In genomic region chrX:1927473-1928306, dm6 we compare ENCODE assay signal across 5 fruit fly cellular contexts.
A peak's percentile ranks its signal among the peaks of the same experiment; 100 is the strongest.
TF ChIP-seq lines count a peak whose summit lies in the region.

Gene CG11596 (plus strand): TSS chrX:1927683.

- peak; percentile 9 for TF ChIP-seq CTCF in whole organism, embryonic (GFP tag; optimal IDR thresholded peaks at IDR 0.05; lab: Kevin White, UChicago)

TF ChIP-seq in whole organism, adult, 20 proteins besides CTCF, POLR2A, EP300 and RAD21 (continues in another document):
- TF ChIP-seq cic (GFP tag; optimal IDR thresholded peaks at IDR 0.05; lab: Kevin White, UChicago): no peak
- TF ChIP-seq Clk (GFP tag; optimal IDR thresholded peaks at IDR 0.05; lab: Kevin White, UChicago): no peak
- TF ChIP-seq CG7045 (GFP tag; optimal IDR thresholded peaks at IDR 0.05; lab: Kevin White, UChicago): no peak
- no peak for TF ChIP-seq Hr96 (GFP tag; optimal IDR thresholded peaks at IDR 0.05; lab: Kevin White, UChicago)
- TF ChIP-seq CG14711 (tag; optimal IDR thresholded peaks at IDR 0.05; lab: Kevin White, UChicago): no peak
- TF ChIP-seq cnc (optimal IDR thresholded peaks at IDR 0.05; lab: Kevin White, UChicago): no peak
- TF ChIP-seq toe (GFP tag; optimal IDR thresholded peaks at IDR 0.05; lab: Kevin White, UChicago): no peak
- TF ChIP-seq tj (GFP tag; optimal IDR thresholded peaks at IDR 0.05; lab: Kevin White, UChicago): peak; percentile 56
- peak; percentile 97 for TF ChIP-seq Mnt (GFP tag; optimal IDR thresholded peaks at IDR 0.05; lab: Kevin White, UChicago)
- TF ChIP-seq CG5204 (GFP tag; optimal IDR thresholded peaks at IDR 0.05; lab: Kevin White, UChicago): no peak
- TF ChIP-seq CG33017 (tag; optimal IDR thresholded peaks at IDR 0.05; lab: Kevin White, UChicago): no peak
- no peak for TF ChIP-seq kay (GFP tag; lab: Kevin White, UChicago; ENCODE audit: borderline replicate concordance)
- peak; percentile 34 for TF ChIP-seq CG11617 (GFP tag; optimal IDR thresholded peaks at IDR 0.05; lab: Kevin White, UChicago)
- peak; percentile 30 for TF ChIP-seq bab1 (GFP tag; optimal IDR thresholded peaks at IDR 0.05; lab: Kevin White, UChicago)
- no peak for TF ChIP-seq CG12768 (GFP tag; optimal IDR thresholded peaks at IDR 0.05; lab: Kevin White, UChicago)
- TF ChIP-seq ovo (GFP tag; optimal IDR thresholded peaks at IDR 0.05; lab: Kevin White, UChicago): peak; percentile 78
- peak; percentile 52 for TF ChIP-seq pad (GFP tag; optimal IDR thresholded peaks at IDR 0.05; lab: Kevin White, UChicago)
- no peak for TF ChIP-seq CG1620 (GFP tag; optimal IDR thresholded peaks at IDR 0.05; lab: Kevin White, UChicago)
- no peak for TF ChIP-seq Crg-1 (GFP tag; optimal IDR thresholded peaks at IDR 0.05; lab: Kevin White, UChicago)

TF ChIP-seq in whole organism, embryonic, 481 proteins besides CTCF, POLR2A, EP300 and RAD21 (continues in another document):
- peak; percentile 79 for TF ChIP-seq Dref (GFP tag; IDR thresholded peaks at IDR 0.05; lab: Robert Waterston, UW)
- TF ChIP-seq Bteb2 (GFP tag; optimal IDR thresholded peaks at IDR 0.05; lab: Kevin White, UChicago): no peak
- no peak for TF ChIP-seq Atf6 (GFP tag; IDR thresholded peaks at IDR 0.05; lab: Robert Waterston, UW)
- peak; percentile 9 for TF ChIP-seq Fer3 (tag; optimal IDR thresholded peaks at IDR 0.05; lab: Kevin White, UChicago)
- no peak for TF ChIP-seq CoRest (tag; optimal IDR thresholded peaks at IDR 0.05; lab: Kevin White, UChicago)
- TF ChIP-seq CG4404 (GFP tag; IDR thresholded peaks at IDR 0.05; lab: Robert Waterston, UW): no peak
- no peak for TF ChIP-seq Antp (GFP tag; optimal IDR thresholded peaks at IDR 0.05; lab: Kevin White, UChicago)
- TF ChIP-seq pho (GFP tag; optimal IDR thresholded peaks at IDR 0.05; lab: Kevin White, UChicago): peak; percentile 20
- no peak for TF ChIP-seq CG12071 (GFP tag; optimal IDR thresholded peaks at IDR 0.05; lab: Kevin White, UChicago)
- TF ChIP-seq nmo (GFP tag; optimal IDR thresholded peaks at IDR 0.05; lab: Kevin White, UChicago): no peak
- TF ChIP-seq h (optimal IDR thresholded peaks at IDR 0.05; lab: Kevin White, UChicago): no peak
- no peak for TF ChIP-seq Sox102F (GFP tag; optimal IDR thresholded peaks at IDR 0.05; lab: Kevin White, UChicago)
- no peak for TF ChIP-seq Blimp-1 (GFP tag; optimal IDR thresholded peaks at IDR 0.05; lab: Kevin White, UChicago)
- no peak for TF ChIP-seq pnt (GFP tag; optimal IDR thresholded peaks at IDR 0.05; lab: Kevin White, UChicago)
- no peak for TF ChIP-seq Bdp1 (GFP tag; optimal IDR thresholded peaks at IDR 0.05; lab: Kevin White, UChicago)
- TF ChIP-seq CG17328 (GFP tag; IDR thresholded peaks at IDR 0.05; lab: Robert Waterston, UW): peak; percentile 46; the same call in 1 of the 2 replicates
- no peak for TF ChIP-seq zen2 (GFP tag; IDR thresholded peaks at IDR 0.05; lab: Robert Waterston, UW; ENCODE audit: partially characterized antibody)
- no peak for TF ChIP-seq grn (GFP tag; optimal IDR thresholded peaks at IDR 0.05; lab: Kevin White, UChicago)
- TF ChIP-seq Scr (GFP tag; IDR thresholded peaks at IDR 0.05; lab: Robert Waterston, UW; ENCODE audit: partially characterized antibody): 0 out of 2 replicates have a peak, but pooled peaks have one; percentile 21

TF ChIP-seq in whole organism, prepupa, 60 proteins besides CTCF, POLR2A, EP300 and RAD21:
- TF ChIP-seq fkh (GFP tag; optimal IDR thresholded peaks at IDR 0.05; lab: Kevin White, UChicago): peak; percentile 58
- TF ChIP-seq Blimp-1 (GFP tag; optimal IDR thresholded peaks at IDR 0.05; lab: Kevin White, UChicago): no peak
- no peak for TF ChIP-seq CG8632 (GFP tag; optimal IDR thresholded peaks at IDR 0.05; lab: Kevin White, UChicago)
- peak; percentile 16 for TF ChIP-seq esn (GFP tag; optimal IDR thresholded peaks at IDR 0.05; lab: Kevin White, UChicago)
- peak; percentile 62 for TF ChIP-seq svp (GFP tag; lab: Kevin White, UChicago)
- TF ChIP-seq CG1621 (tag; optimal IDR thresholded peaks at IDR 0.05; lab: Kevin White, UChicago): peak; percentile 89
- peak; percentile 34 for TF ChIP-seq dsx (GFP tag; optimal IDR thresholded peaks at IDR 0.05; lab: Kevin White, UChicago; ENCODE audit: poor library complexity, severe bottlenecking)
- TF ChIP-seq CG6792 (GFP tag; optimal IDR thresholded peaks at IDR 0.05; lab: Kevin White, UChicago): no peak
- no peak for TF ChIP-seq Smox (GFP tag; optimal IDR thresholded peaks at IDR 0.05; lab: Kevin White, UChicago)
- TF ChIP-seq CG11294 (GFP tag; IDR thresholded peaks at IDR 0.05; lab: Robert Waterston, UW): no peak
- TF ChIP-seq eg (GFP tag; IDR thresholded peaks at IDR 0.05; lab: Robert Waterston, UW): 0 out of 3 replicates have a peak, but pooled peaks have one; percentile 23
- TF ChIP-seq ss (GFP tag; optimal IDR thresholded peaks at IDR 0.05; lab: Kevin White, UChicago): no peak

TF ChIP-seq in whole organism, pupa, 21 proteins besides CTCF, POLR2A, EP300 and RAD21:
- TF ChIP-seq CG4496 (GFP tag; IDR thresholded peaks at IDR 0.05; lab: Robert Waterston, UW) (0 out of 3 replicates have a peak, but pooled peaks have one; percentile 20), CG34367 (tag; optimal IDR thresholded peaks at IDR 0.05; lab: Kevin White, UChicago) (no peak), CG32121 (GFP tag; IDR thresholded peaks at IDR 0.05; lab: Robert Waterston, UW) (0 out of 2 replicates have a peak, but pooled peaks have one; percentile 15)

TF ChIP-seq in whole organism, wandering third instar larva, 38 proteins besides CTCF, POLR2A, EP300 and RAD21:
- TF ChIP-seq Myc (optimal IDR thresholded peaks at IDR 0.05; lab: Kevin White, UChicago) (peak; percentile 91), psq (GFP tag; optimal IDR thresholded peaks at IDR 0.05; lab: Kevin White, UChicago) (no peak), Sp1 (GFP tag; optimal IDR thresholded peaks at IDR 0.05; lab: Kevin White, UChicago) (peak; percentile 22), ey (GFP tag; optimal IDR thresholded peaks at IDR 0.05; lab: Kevin White, UChicago) (peak; percentile 18), h (GFP tag; optimal IDR thresholded peaks at IDR 0.05; lab: Kevin White, UChicago) (peak; percentile 75), Rel (GFP tag; optimal IDR thresholded peaks at IDR 0.05; lab: Kevin White, UChicago) (no peak), Rel (tag; optimal IDR thresholded peaks at IDR 0.05; lab: Kevin White, UChicago) (no peak), Hnf4 (GFP tag; optimal IDR thresholded peaks at IDR 0.05; lab: Kevin White, UChicago) (no peak), rgr (GFP tag; optimal IDR thresholded peaks at IDR 0.05; lab: Kevin White, UChicago) (no peak), pan (optimal IDR thresholded peaks at IDR 0.05; lab: Kevin White, UChicago) (no peak), HLH106 (tag; optimal IDR thresholded peaks at IDR 0.05; lab: Kevin White, UChicago) (peak; percentile 34)
